Worm (Caenorhabditis elegans): ENCODE measurements around the gene ten-1.
A peak's percentile ranks its signal among the peaks of the same experiment; 100 is the strongest.

ten-1 gene

DNA sequence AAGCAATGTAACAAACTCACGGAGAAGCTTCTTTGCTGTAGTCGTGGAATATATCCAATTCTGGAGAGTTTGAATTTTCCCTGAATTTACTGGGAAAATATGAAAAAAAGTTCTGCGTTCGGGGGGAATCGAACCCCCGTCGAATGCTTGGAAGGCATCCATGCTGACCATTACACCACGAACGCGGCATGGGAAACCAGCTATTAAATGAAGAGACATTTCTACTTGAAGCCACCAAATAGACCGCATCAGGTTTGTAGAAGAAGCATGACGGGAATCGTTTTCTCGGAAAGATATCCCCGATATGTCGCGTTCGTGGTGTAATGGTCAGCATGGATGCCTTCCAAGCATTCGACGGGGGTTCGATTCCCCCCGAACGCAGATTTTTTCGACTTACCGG, 67.8 kb downstream of the ten-1 start:
- TF ChIP-seq ztf-11 (tag; optimal IDR thresholded peaks at IDR 0.05) = no peak
- TF ChIP-seq nhr-237 (tag; optimal IDR thresholded peaks at IDR 0.05) = no peak
- TF ChIP-seq sptf-1 (tag; optimal IDR thresholded peaks at IDR 0.05) = no peak
- no peak for TF ChIP-seq nhr-28 (tag; optimal IDR thresholded peaks at IDR 0.05)
- no peak for TF ChIP-seq nhr-2 (tag; optimal IDR thresholded peaks at IDR 0.05)
- no peak for TF ChIP-seq mls-2 (tag; optimal IDR thresholded peaks at IDR 0.05)
- TF ChIP-seq unc-62 (GFP tag; optimal IDR thresholded peaks at IDR 0.05) = no peak
- no peak for TF ChIP-seq pha-4 (tag; optimal IDR thresholded peaks at IDR 0.05)
- TF ChIP-seq snpc-4 (tag; optimal IDR thresholded peaks at IDR 0.05) = no peak
- no peak for TF ChIP-seq sem-2 (GFP tag; optimal IDR thresholded peaks at IDR 0.05)

DNA sequence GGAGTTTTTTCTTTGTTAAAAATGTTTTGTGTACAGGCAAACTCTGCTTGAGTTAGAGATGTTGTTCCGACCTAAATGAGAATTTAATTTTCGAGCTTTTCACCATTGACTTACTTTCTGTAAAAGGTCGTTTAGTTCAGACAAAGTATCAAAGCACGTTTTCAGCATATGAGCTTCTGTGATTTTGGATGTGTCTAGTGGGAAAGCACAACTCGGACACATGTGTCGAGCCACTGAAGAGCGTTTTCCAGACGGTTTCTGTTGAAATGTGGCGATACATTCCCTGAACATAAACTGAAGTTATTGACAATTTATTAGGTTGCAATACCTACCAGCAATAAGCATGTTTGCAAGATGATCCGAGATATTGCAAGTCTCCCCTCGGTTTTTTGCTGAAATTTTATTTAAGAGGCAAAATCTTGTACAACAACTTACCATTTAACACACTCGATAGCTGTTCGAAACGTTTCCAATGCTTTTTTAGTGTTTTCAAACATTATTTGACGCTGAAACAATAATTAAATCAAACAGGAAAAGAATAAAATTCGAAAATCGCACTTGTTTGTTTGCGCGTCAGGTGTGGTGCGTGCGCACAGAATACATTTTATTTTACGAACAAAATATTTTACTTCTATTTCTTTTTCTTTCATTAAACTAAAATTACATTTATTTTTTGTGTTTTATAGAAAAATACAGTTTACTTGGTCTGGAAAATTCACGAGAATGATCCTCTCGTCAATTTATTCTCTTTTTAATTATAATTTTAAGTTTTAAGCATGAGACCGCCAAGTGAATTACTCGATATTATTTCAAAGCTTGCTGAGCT, 68.5 kb downstream of the ten-1 start, which contains the start of the genes brd-1 and K04C2.2:
Gene brd-1, minus strand, starts transcription at position 506 of the 826 bp plus-strand sequence.
Gene K04C2.2, plus strand, starts transcription at position 776 of the 826 bp plus-strand sequence.
- peak; percentile 48 for TF ChIP-seq ces-1 (GFP tag; optimal IDR thresholded peaks at IDR 0.05)
- TF ChIP-seq nhr-28 (tag; optimal IDR thresholded peaks at IDR 0.05) = no peak

DNA sequence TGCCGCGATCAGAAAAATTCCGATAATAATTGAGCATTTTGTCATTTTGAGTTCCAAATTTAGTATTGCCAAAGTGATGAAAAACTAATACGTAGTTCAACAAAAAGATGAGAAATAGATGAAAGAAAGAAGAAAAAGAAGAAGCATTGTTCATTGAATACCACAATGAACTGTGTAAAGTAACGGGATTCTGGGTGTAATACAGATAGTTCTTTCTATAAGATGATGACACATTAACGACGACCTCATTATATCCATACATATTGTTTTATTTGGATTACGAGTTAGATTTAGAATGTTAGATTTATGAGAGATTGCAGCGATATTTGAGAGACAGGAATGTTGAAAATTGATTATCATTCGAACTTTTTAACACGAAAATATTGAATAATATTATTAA, 70.8 kb downstream of the ten-1 start, which contains the start of gene K04C2.5:
Gene K04C2.5, minus strand, starts transcription at position 101 of the 400 bp plus-strand sequence.
- TF ChIP-seq unc-39 (tag; optimal IDR thresholded peaks at IDR 0.05) = no peak

- TF ChIP-seq hlh-1 (tag; optimal IDR thresholded peaks at IDR 0.05) (peak; percentile 36), M03D4.4 (tag; optimal IDR thresholded peaks at IDR 0.05) (no peak), mep-1 (tag; optimal IDR thresholded peaks at IDR 0.05) (peak; percentile 15), unc-62 (GFP tag; optimal IDR thresholded peaks at IDR 0.05) (peak; percentile 68)
These were observed 74.4 kb downstream of the ten-1 start for ce11 chrIII:6895166-6895565.

ce11 chrIII:6895677-6896076, 74.9 kb downstream of the ten-1 start:
- no peak for TF ChIP-seq sem-2 (GFP tag; optimal IDR thresholded peaks at IDR 0.05)
- no peak for TF ChIP-seq hlh-1 (tag; optimal IDR thresholded peaks at IDR 0.05)
- no peak for TF ChIP-seq cnd-1 (tag; optimal IDR thresholded peaks at IDR 0.05)
- no peak for TF ChIP-seq unc-62 (GFP tag; optimal IDR thresholded peaks at IDR 0.05)
- no peak for TF ChIP-seq mab-5 (tag; optimal IDR thresholded peaks at IDR 0.05)
- no peak for TF ChIP-seq M03D4.4 (tag; optimal IDR thresholded peaks at IDR 0.05)
- TF ChIP-seq unc-39 (tag; optimal IDR thresholded peaks at IDR 0.05) = no peak
- no peak for TF ChIP-seq ztf-11 (tag; optimal IDR thresholded peaks at IDR 0.05)
- TF ChIP-seq elt-3 (tag; optimal IDR thresholded peaks at IDR 0.05) = no peak
- no peak for TF ChIP-seq ham-2 (GFP tag; optimal IDR thresholded peaks at IDR 0.05)
- no peak for TF ChIP-seq snpc-4 (tag; optimal IDR thresholded peaks at IDR 0.05)
- no peak for TF ChIP-seq ceh-39 (tag; optimal IDR thresholded peaks at IDR 0.05)
- TF ChIP-seq elt-1 (tag; optimal IDR thresholded peaks at IDR 0.05; ENCODE audit: borderline replicate concordance, insufficient read depth) = no peak
- TF ChIP-seq nhr-28 (tag; optimal IDR thresholded peaks at IDR 0.05) = no peak
- no peak for TF ChIP-seq nhr-12 (tag; optimal IDR thresholded peaks at IDR 0.05)
- no peak for TF ChIP-seq lin-13 (tag; optimal IDR thresholded peaks at IDR 0.05)
